Fruit fly (Drosophila melanogaster) whole organism, embryonic: Measurements from ENCODE around the gene CG33203.
A peak's percentile ranks its signal among the peaks of the same experiment; 100 is the strongest.

ENCODE experiments used
- Abd-B ChIP-seq: fragments of 200-800 bp; sonication (Bioruptor generic); optimal IDR thresholded peaks from 2 replicates; lab custom pipeline; 2018; ENCODE audit warnings: missing biosample characterization, mild to moderate bottlenecking, missing genetic modification characterization, moderate library complexity
- Adf1 ChIP-seq: fragments of 200-800 bp; sonication (Bioruptor generic); IDR thresholded peaks from 2 replicates; pipeline ENCODE4 v1.3.6; 2022; ENCODE audit warnings: missing biosample characterization, missing genetic modification characterization
- CG11093 ChIP-seq: fragments of 200-800 bp; sonication (Bioruptor generic); IDR thresholded peaks from 3 replicates; pipeline ENCODE4 v1.3.6; 2022; ENCODE audit warnings: missing biosample characterization, missing genetic modification characterization
- CG11695 ChIP-seq: fragments of 200-800 bp; sonication (Bioruptor generic); IDR thresholded peaks from 3 replicates; pipeline ENCODE4 v1.3.6; 2022; ENCODE audit warnings: missing biosample characterization, missing genetic modification characterization
- CG12219 ChIP-seq: fragments of 200-800 bp; sonication (Bioruptor generic); optimal IDR thresholded peaks from 3 replicates; lab custom pipeline; 2018; ENCODE audit warnings: missing biosample characterization, mild to moderate bottlenecking, missing genetic modification characterization
- CG12236 ChIP-seq: fragments of 200-800 bp; sonication (Bioruptor generic); optimal IDR thresholded peaks from 2 replicates; lab custom pipeline; 2016; ENCODE audit warnings: missing biosample characterization, missing genetic modification characterization
- CG15479 ChIP-seq: fragments of 200-800 bp; sonication (Bioruptor generic); optimal IDR thresholded peaks from 3 replicates; lab custom pipeline; 2019; ENCODE audit warnings: missing biosample characterization, mild to moderate bottlenecking, missing genetic modification characterization, moderate library complexity
- CG1647 ChIP-seq: fragments of 200-800 bp; sonication (Bioruptor generic); optimal IDR thresholded peaks from 3 replicates; lab custom pipeline; 2016; ENCODE audit warnings: missing biosample characterization, missing genetic modification characterization
- CG16813 ChIP-seq: fragments of 200-800 bp; sonication (Bioruptor generic); IDR thresholded peaks from 3 replicates; pipeline ENCODE4 v1.3.6; 2022; ENCODE audit warnings: missing biosample characterization, missing genetic modification characterization; ENCODE audit not compliant: partially characterized antibody
- CG17328 ChIP-seq: fragments of 200-800 bp; sonication (Bioruptor generic); IDR thresholded peaks from 2 replicates; pipeline ENCODE4 v1.3.6; 2022; ENCODE audit warnings: missing biosample characterization, missing genetic modification characterization
- CG17361 ChIP-seq: fragments of 200-800 bp; sonication (Bioruptor generic); IDR thresholded peaks from 3 replicates; pipeline ENCODE4 v1.3.6; 2022; ENCODE audit warnings: missing biosample characterization, missing genetic modification characterization
- CG17568 ChIP-seq: fragments of 200-800 bp; sonication (Bioruptor generic); optimal IDR thresholded peaks from 2 replicates; lab custom pipeline; 2018; ENCODE audit warnings: missing biosample characterization, mild to moderate bottlenecking, missing genetic modification characterization, moderate library complexity
- CG17612 ChIP-seq: fragments of 200-800 bp; sonication (Bioruptor generic); IDR thresholded peaks from 2 replicates; pipeline ENCODE4 v1.3.6; 2022; ENCODE audit warnings: missing biosample characterization, missing genetic modification characterization
- CG1792 ChIP-seq: fragments of 200-800 bp; sonication (Bioruptor generic); optimal IDR thresholded peaks from 2 replicates; lab custom pipeline; 2016; ENCODE audit warnings: missing biosample characterization, missing genetic modification characterization
- CG2116 ChIP-seq: fragments of 200-800 bp; sonication (Bioruptor generic); optimal IDR thresholded peaks from 3 replicates; lab custom pipeline; 2018; ENCODE audit warnings: missing biosample characterization, mild to moderate bottlenecking, missing genetic modification characterization
- CG2199 ChIP-seq: fragments of 200-800 bp; sonication (Bioruptor generic); IDR thresholded peaks from 3 replicates; pipeline ENCODE4 v1.3.6; 2022; ENCODE audit warnings: missing biosample characterization, missing genetic modification characterization
- CG31365 ChIP-seq: fragments of 200-800 bp; sonication (Bioruptor generic); optimal IDR thresholded peaks from 2 replicates; lab custom pipeline; 2018; ENCODE audit warnings: missing biosample characterization, mild to moderate bottlenecking, missing genetic modification characterization
- CG32532 ChIP-seq: fragments of 200-800 bp; sonication (Bioruptor generic); IDR thresholded peaks from 2 replicates; pipeline ENCODE4 v1.3.6; 2022; ENCODE audit warnings: missing biosample characterization, missing genetic modification characterization
- CG6175 ChIP-seq: fragments of 200-800 bp; sonication (Bioruptor generic); IDR thresholded peaks from 3 replicates; pipeline ENCODE4 v1.3.6; 2022; ENCODE audit warnings: missing biosample characterization, missing genetic modification characterization
- CG6689 ChIP-seq: fragments of 200-800 bp; sonication (Bioruptor generic); IDR thresholded peaks from 2 replicates; pipeline ENCODE4 v1.3.6; 2022; ENCODE audit warnings: missing biosample characterization, missing genetic modification characterization
- CG7271 ChIP-seq: fragments of 200-800 bp; sonication (Bioruptor generic); optimal IDR thresholded peaks from 2 replicates; lab custom pipeline; 2018; ENCODE audit warnings: missing biosample characterization, mild to moderate bottlenecking, missing genetic modification characterization, moderate library complexity
- CG7372 ChIP-seq: fragments of 200-800 bp; sonication (Bioruptor generic); IDR thresholded peaks from 2 replicates; pipeline ENCODE4 v1.3.6; 2022; ENCODE audit warnings: missing biosample characterization, missing genetic modification characterization
- CG7556 ChIP-seq: fragments of 200-800 bp; sonication (Bioruptor generic); optimal IDR thresholded peaks from 2 replicates; lab custom pipeline; 2017; ENCODE audit warnings: missing biosample characterization, mild to moderate bottlenecking, missing genetic modification characterization
- CG8089 ChIP-seq: fragments of 200-800 bp; sonication (Bioruptor generic); optimal IDR thresholded peaks from 3 replicates; lab custom pipeline; 2016; ENCODE audit warnings: missing biosample characterization, missing genetic modification characterization
- CG8388 ChIP-seq: fragments of 200-800 bp; sonication (Bioruptor generic); optimal IDR thresholded peaks from 2 replicates; lab custom pipeline; 2019; ENCODE audit warnings: missing biosample characterization, mild to moderate bottlenecking, missing genetic modification characterization, moderate library complexity
- CG8924 ChIP-seq: fragments of 200-800 bp; optimal IDR thresholded peaks from 3 replicates; lab custom pipeline; 2019; ENCODE audit warnings: missing biosample characterization, mild to moderate bottlenecking, missing genetic modification characterization, moderate library complexity
- CG9797 ChIP-seq: fragments of 200-800 bp; sonication (Bioruptor generic); optimal IDR thresholded peaks from 3 replicates; lab custom pipeline; 2018; ENCODE audit warnings: missing biosample characterization, mild to moderate bottlenecking, missing genetic modification characterization
- CrebB ChIP-seq: fragments of 200-800 bp; sonication (Bioruptor generic); optimal IDR thresholded peaks from 3 replicates; lab custom pipeline; 2018; ENCODE audit warnings: missing biosample characterization, mild to moderate bottlenecking, missing genetic modification characterization
- Dll ChIP-seq: fragments of 200-800 bp; sonication (Bioruptor generic); IDR thresholded peaks from 4 replicates; pipeline ENCODE4 v1.3.6; 2022; ENCODE audit warnings: missing biosample characterization, missing genetic modification characterization; ENCODE audit not compliant: partially characterized antibody
- Doc2 ChIP-seq: fragments of 200-800 bp; sonication (Bioruptor generic); IDR thresholded peaks from 2 replicates; pipeline ENCODE4 v1.3.6; 2022; ENCODE audit warnings: missing biosample characterization, missing genetic modification characterization
- HLH4C ChIP-seq: fragments of 200-800 bp; sonication (Bioruptor generic); IDR thresholded peaks from 3 replicates; pipeline ENCODE4 v1.3.6; 2022; ENCODE audit warnings: missing biosample characterization, missing genetic modification characterization; ENCODE audit not compliant: partially characterized antibody
- Meics ChIP-seq: fragments of 200-800 bp; sonication (Bioruptor generic); optimal IDR thresholded peaks from 2 replicates; lab custom pipeline; 2017; ENCODE audit warnings: missing biosample characterization, mild to moderate bottlenecking, missing genetic modification characterization
- NC2α ChIP-seq: fragments of 200-800 bp; sonication (Bioruptor generic); optimal IDR thresholded peaks from 2 replicates; lab custom pipeline; 2016; ENCODE audit warnings: missing biosample characterization, missing genetic modification characterization
- Scr ChIP-seq: fragments of 200-800 bp; sonication (Bioruptor generic); IDR thresholded peaks from 2 replicates; pipeline ENCODE4 v1.3.6; 2022; ENCODE audit warnings: missing biosample characterization, missing genetic modification characterization; ENCODE audit not compliant: partially characterized antibody
- ac ChIP-seq: fragments of 200-800 bp; sonication (Bioruptor generic); optimal IDR thresholded peaks from 3 replicates; lab custom pipeline; 2017; ENCODE audit warnings: missing biosample characterization, mild to moderate bottlenecking, missing genetic modification characterization
- btn ChIP-seq: fragments of 200-800 bp; sonication (Bioruptor generic); optimal IDR thresholded peaks from 2 replicates; lab custom pipeline; 2016; ENCODE audit warnings: missing biosample characterization, missing genetic modification characterization
- chinmo ChIP-seq: fragments of 200-800 bp; sonication (Bioruptor generic); IDR thresholded peaks from 4 replicates; pipeline ENCODE4 v1.3.6; 2022; ENCODE audit warnings: missing biosample characterization, missing genetic modification characterization; ENCODE audit not compliant: partially characterized antibody
- ci ChIP-seq: fragments of 200-800 bp; sonication (Bioruptor generic); IDR thresholded peaks from 3 replicates; pipeline ENCODE4 v1.3.6; 2022; ENCODE audit warnings: missing biosample characterization, missing genetic modification characterization
- dmrt11E ChIP-seq: fragments of 200-800 bp; sonication (Bioruptor generic); optimal IDR thresholded peaks from 3 replicates; lab custom pipeline; 2018; ENCODE audit warnings: missing biosample characterization, mild to moderate bottlenecking, missing genetic modification characterization, moderate library complexity
- dpn ChIP-seq, 2 experiments: fragments of 200-800 bp; sonication (Bioruptor generic); optimal IDR thresholded peaks; 3 replicates each; lab custom pipeline; 2016; ENCODE audit warnings: missing biosample characterization in 2 of 2, missing genetic modification characterization in 2 of 2
- fd96Cb ChIP-seq: fragments of 200-800 bp; sonication (Bioruptor generic); optimal IDR thresholded peaks from 2 replicates; lab custom pipeline; 2018; ENCODE audit warnings: missing biosample characterization, mild to moderate bottlenecking, missing genetic modification characterization, moderate library complexity
- hbn ChIP-seq: fragments of 200-800 bp; sonication (Bioruptor generic); IDR thresholded peaks from 2 replicates; pipeline ENCODE4 v1.3.6; 2022; ENCODE audit warnings: missing biosample characterization, missing genetic modification characterization; ENCODE audit not compliant: partially characterized antibody
- hth ChIP-seq: fragments of >200 bp; optimal IDR thresholded peaks from 2 replicates; lab custom pipeline; 2017; ENCODE audit warnings: inconsistent platforms
- pros ChIP-seq: fragments of 200-800 bp; sonication (Bioruptor generic); optimal IDR thresholded peaks from 3 replicates; lab custom pipeline; 2019; ENCODE audit warnings: missing biosample characterization, mild to moderate bottlenecking, missing genetic modification characterization, moderate library complexity
- sob ChIP-seq: fragments of 200-800 bp; sonication (Bioruptor generic); IDR thresholded peaks from 2 replicates; pipeline ENCODE4 v1.3.6; 2022; ENCODE audit warnings: missing biosample characterization, missing genetic modification characterization
- tio ChIP-seq: fragments of 200-800 bp; sonication (Bioruptor generic); optimal IDR thresholded peaks from 2 replicates; lab custom pipeline; 2017; ENCODE audit warnings: missing biosample characterization, missing genetic modification characterization, inconsistent platforms
- ttk ChIP-seq: fragments of 200-800 bp; sonication (Bioruptor generic); IDR thresholded peaks from 2 replicates; pipeline ENCODE4 v2.1.2; 2022; ENCODE audit warnings: missing biosample characterization, missing genetic modification characterization
- z ChIP-seq: fragments of 200-800 bp; sonication (Bioruptor generic); IDR thresholded peaks from 3 replicates; pipeline ENCODE4 v1.3.6; 2022; ENCODE audit warnings: missing biosample characterization, missing genetic modification characterization
- zen2 ChIP-seq: fragments of 200-800 bp; sonication (Bioruptor generic); IDR thresholded peaks from 3 replicates; pipeline ENCODE4 v1.3.6; 2022; ENCODE audit warnings: missing biosample characterization, missing genetic modification characterization; ENCODE audit not compliant: partially characterized antibody
- zfh1 ChIP-seq: fragments of 200-800 bp; sonication (Bioruptor generic); IDR thresholded peaks from 3 replicates; pipeline ENCODE4 v1.3.6; 2022; ENCODE audit warnings: missing biosample characterization, missing genetic modification characterization

CG33203 gene

dm6 chr3R:28904816-28905435 lies 17.4 kb upstream of the CG33203 start (continued):
- peak; percentile 67 for TF ChIP-seq Meics (GFP tag; lab: Kevin White, UChicago)
- TF ChIP-seq CG6689 (GFP tag; lab: Robert Waterston, UW): peak; percentile 86
- TF ChIP-seq CG31365 (tag; lab: Kevin White, UChicago): peak; percentile 51
- peak; percentile 84 to 88 for TF ChIP-seq dpn (GFP tag; optimal IDR thresholded peaks at IDR 0.05; lab: Kevin White, UChicago)
- TF ChIP-seq CG15479 (GFP tag; lab: Kevin White, UChicago): no peak
- no peak for TF ChIP-seq CG9797 (GFP tag; lab: Kevin White, UChicago)
- no peak for TF ChIP-seq CG7271 (tag; lab: Kevin White, UChicago)
- TF ChIP-seq CG12219 (GFP tag; lab: Kevin White, UChicago): peak; percentile 73
- peak; percentile 64 for TF ChIP-seq CG8388
- TF ChIP-seq ci (GFP tag; lab: Robert Waterston, UW): peak; percentile 87
- TF ChIP-seq btn (GFP tag; lab: Kevin White, UChicago): peak; percentile 24
- no peak for TF ChIP-seq CG16813
- no peak for TF ChIP-seq tio (GFP tag; lab: Kevin White, UChicago)
- TF ChIP-seq pros (GFP tag; lab: Kevin White, UChicago): no peak
- peak; percentile 68 for TF ChIP-seq CG17612 (GFP tag; lab: Robert Waterston, UW)
- TF ChIP-seq CG11695 (GFP tag; lab: Robert Waterston, UW): peak; percentile 77
- no peak for TF ChIP-seq dmrt11E (tag; lab: Kevin White, UChicago)
- TF ChIP-seq z (GFP tag; lab: Robert Waterston, UW): no peak
- no peak for TF ChIP-seq Scr
- TF ChIP-seq ac (GFP tag; lab: Kevin White, UChicago): no peak
- TF ChIP-seq hth: no peak
- TF ChIP-seq Doc2: 0 out of 2 replicates have a peak, but pooled peaks have one; percentile 35
- peak; percentile 84 for TF ChIP-seq sob (GFP tag; lab: Robert Waterston, UW)
- TF ChIP-seq CG1647 (GFP tag; lab: Kevin White, UChicago): peak; percentile 60
- no peak for TF ChIP-seq CG2116
- peak; percentile 31 for TF ChIP-seq CG7556 (GFP tag; lab: Kevin White, UChicago)
- TF ChIP-seq CG6175 (GFP tag; lab: Robert Waterston, UW): no peak; the same call in 2 of the 3 replicates
- TF ChIP-seq CG17328 (GFP tag; lab: Robert Waterston, UW): peak; percentile 78
- no peak for TF ChIP-seq zen2
- no peak for TF ChIP-seq CG2199 (GFP tag; lab: Robert Waterston, UW)
- TF ChIP-seq Adf1 (GFP tag; lab: Robert Waterston, UW): no peak; the same call in 1 of the 2 replicates
- peak; percentile 59 for TF ChIP-seq CG8089
- peak; percentile 58 for TF ChIP-seq CG8924
- TF ChIP-seq CG7372 (GFP tag; lab: Robert Waterston, UW): peak; percentile 68
- TF ChIP-seq CG32532 (GFP tag; lab: Robert Waterston, UW): peak; percentile 93
- TF ChIP-seq ttk (GFP tag; lab: Robert Waterston, UW): peak; percentile 78
- TF ChIP-seq CG12236: peak; percentile 32
- TF ChIP-seq hbn (GFP tag; lab: Robert Waterston, UW): no peak
- peak; percentile 28 for TF ChIP-seq CrebB (tag; lab: Kevin White, UChicago)
- peak; percentile 48 for TF ChIP-seq fd96Cb (tag; lab: Kevin White, UChicago)
- TF ChIP-seq chinmo (GFP tag; lab: Robert Waterston, UW): no peak
- peak; percentile 22 for TF ChIP-seq NC2α (GFP tag; lab: Kevin White, UChicago)
- TF ChIP-seq Abd-B (GFP tag; lab: Kevin White, UChicago): peak; percentile 62
- TF ChIP-seq CG1792 (GFP tag; lab: Kevin White, UChicago): peak; percentile 40
- peak; percentile 83 for TF ChIP-seq zfh1 (GFP tag; lab: Robert Waterston, UW)
- no peak for TF ChIP-seq Dll (GFP tag; lab: Robert Waterston, UW)
- TF ChIP-seq HLH4C (GFP tag; lab: Robert Waterston, UW): no peak
- no peak for TF ChIP-seq CG17568
- peak; percentile 61; the same call in 2 of the 3 replicates for TF ChIP-seq CG11093 (GFP tag; lab: Robert Waterston, UW)
- TF ChIP-seq CG17361 (GFP tag; lab: Robert Waterston, UW): peak; percentile 50; the same call in 2 of the 3 replicates
